Worm (Caenorhabditis elegans) whole organism, L2 larva: Measurements from ENCODE around the gene cab-1.

Source experiments
- R02D3.7 ChIP-seq: fragments of 150-350 bp; optimal IDR thresholded peaks from 2 replicates; lab custom pipeline; 2014; ENCODE audit warnings: missing biosample characterization, missing genetic modification characterization
- elt-3 ChIP-seq: sonication (generic microtip); optimal IDR thresholded peaks from 2 replicates; lab custom pipeline; 2017; ENCODE audit warnings: missing biosample characterization, missing genetic modification characterization
- mbf-1 ChIP-seq: sonication (generic microtip); optimal IDR thresholded peaks from 2 replicates; lab custom pipeline; 2017; ENCODE audit warnings: missing biosample characterization, missing genetic modification characterization
- nhr-21 ChIP-seq: fragments of 150-350 bp; optimal IDR thresholded peaks from 2 replicates; lab custom pipeline; 2014; ENCODE audit warnings: missing biosample characterization, missing genetic modification characterization
- unc-55 ChIP-seq: fragments of 150-350 bp; sonication (generic microtip); optimal IDR thresholded peaks from 3 replicates; lab custom pipeline; 2014; ENCODE audit warnings: missing biosample characterization, missing genetic modification reagents, missing genetic modification characterization

ce11 chrX:12168765-12169164, 43.9 kb downstream of the cab-1 start:
- TF ChIP-seq R02D3.7 (tag; lab: Kevin White, UChicago) (no peak), mbf-1 (tag; lab: Kevin White, UChicago) (no peak), elt-3 (tag; lab: Kevin White, UChicago) (no peak), nhr-21 (tag; lab: Kevin White, UChicago) (no peak), unc-55 (GFP tag; lab: Kevin White, UChicago) (no peak)
